Worm (Caenorhabditis elegans) whole organism, midembryonic: ENCODE results near the gene srt-19.
"Not testable (repeated sequence)": the region's sequence is repeated elsewhere in the genome, so short reads cannot be mapped to it uniquely, and the experiment has no call there.

Experiments used
- flt-1 ChIP-seq: fragments of 200-800 bp; sonication (Bioruptor generic); IDR thresholded peaks from 2 replicates; pipeline ENCODE4 v1.3.6; 2022; ENCODE audit warnings: missing genetic modification characterization, missing compliant biosample characterization
- klf-2 ChIP-seq: fragments of 200-800 bp; sonication (Bioruptor generic); conservative IDR thresholded peaks from 2 replicates; pipeline ENCODE4 v1.3.6; 2022; ENCODE audit warnings: missing genetic modification reagents, missing genetic modification characterization, missing compliant biosample characterization
- med-1 ChIP-seq: sonication (generic microtip); optimal IDR thresholded peaks from 2 replicates; lab custom pipeline; 2017; ENCODE audit warnings: missing genetic modification characterization, mild to moderate bottlenecking, missing compliant biosample characterization, antibody characterized with exemption, missing genetic modification reagents; ENCODE audit not compliant: insufficient read depth
- tab-1 ChIP-seq: fragments of 200-800 bp; sonication (Bioruptor generic); IDR thresholded peaks from 2 replicates; pipeline ENCODE4 v1.3.6; 2022; ENCODE audit warnings: missing genetic modification characterization, missing compliant biosample characterization
- ztf-29 ChIP-seq: fragments of 200-800 bp; sonication (Bioruptor generic); IDR thresholded peaks from 2 replicates; pipeline ENCODE4 v1.3.6; 2022; ENCODE audit warnings: missing genetic modification reagents, missing genetic modification characterization, missing compliant biosample characterization

DNA sequence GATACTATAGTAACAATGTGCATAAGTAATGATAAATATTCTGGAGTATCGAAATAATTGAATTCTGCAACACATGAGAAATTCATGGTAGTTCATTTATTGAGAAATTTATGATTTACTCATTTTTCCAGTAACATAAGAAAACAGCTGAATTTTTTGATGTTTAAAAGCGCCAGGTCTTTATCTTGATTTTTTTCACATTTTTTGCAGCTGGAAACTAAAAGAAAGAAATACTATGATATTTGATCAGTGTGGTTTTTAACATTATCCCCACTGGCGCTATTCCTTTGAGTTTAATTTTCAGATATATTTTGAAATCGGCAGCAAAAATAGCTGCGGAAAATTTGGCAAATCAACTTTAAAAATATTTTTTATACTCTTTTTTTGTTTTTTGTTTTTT lies 8.6 kb downstream of the srt-19 start, which contains the start of gene srh-194:
- TF ChIP-seq flt-1 (GFP tag; lab: Robert Waterston, UW); med-1; klf-2 (GFP tag; lab: Robert Waterston, UW); ztf-29 (GFP tag; lab: Robert Waterston, UW); tab-1 (GFP tag; lab: Robert Waterston, UW): not testable (repeated sequence)
